Fruit fly (Drosophila melanogaster) whole organism, pupa: ENCODE results near the gene CG14354.

Experiments used
- CG10348 ChIP-seq: fragments of 200-800 bp; sonication (Bioruptor generic); IDR thresholded peaks from 2 replicates; pipeline ENCODE4 v1.3.6; 2022; ENCODE audit warnings: missing biosample characterization, missing genetic modification characterization
- CG12605 ChIP-seq: fragments of 200-800 bp; sonication (Bioruptor generic); IDR thresholded peaks from 2 replicates; pipeline ENCODE4 v1.3.6; 2022; ENCODE audit warnings: missing biosample characterization, missing genetic modification characterization
- CG13204 ChIP-seq: fragments of 200-800 bp; sonication (Bioruptor generic); optimal IDR thresholded peaks from 2 replicates; lab custom pipeline; 2018; ENCODE audit warnings: missing biosample characterization, mild to moderate bottlenecking, missing genetic modification characterization, moderate library complexity
- CG14655 ChIP-seq: fragments of 200-800 bp; sonication (Bioruptor generic); optimal IDR thresholded peaks from 3 replicates; lab custom pipeline; 2017; ENCODE audit warnings: mild to moderate bottlenecking, missing biosample characterization, missing genetic modification reagents, missing genetic modification characterization
- CG15710 ChIP-seq: fragments of 200-800 bp; sonication (Bioruptor generic); optimal IDR thresholded peaks from 2 replicates; lab custom pipeline; 2018; ENCODE audit warnings: missing biosample characterization, mild to moderate bottlenecking, missing genetic modification characterization, moderate library complexity
- CG17806 ChIP-seq: fragments of 200-800 bp; sonication (Bioruptor generic); optimal IDR thresholded peaks from 2 replicates; lab custom pipeline; 2018; ENCODE audit warnings: missing biosample characterization, mild to moderate bottlenecking, missing genetic modification characterization, moderate library complexity
- CG32121 ChIP-seq: fragments of 200-800 bp; sonication (Bioruptor generic); IDR thresholded peaks from 2 replicates; pipeline ENCODE4 v1.3.6; 2022; ENCODE audit warnings: missing biosample characterization, missing genetic modification characterization
- CG34367 ChIP-seq: fragments of 200-800 bp; sonication (Bioruptor generic); optimal IDR thresholded peaks from 2 replicates; lab custom pipeline; 2018; ENCODE audit warnings: missing biosample characterization, mild to moderate bottlenecking, missing genetic modification characterization
- CG4496 ChIP-seq: fragments of 200-800 bp; sonication (Bioruptor generic); IDR thresholded peaks from 3 replicates; pipeline ENCODE4 v1.3.6; 2022; ENCODE audit warnings: missing biosample characterization, missing genetic modification characterization
- CG8159 ChIP-seq: fragments of 200-800 bp; sonication (Bioruptor generic); optimal IDR thresholded peaks from 3 replicates; lab custom pipeline; 2018; ENCODE audit warnings: missing biosample characterization, mild to moderate bottlenecking, missing genetic modification characterization, moderate library complexity
- CG8301 ChIP-seq: fragments of 200-800 bp; sonication (Bioruptor generic); optimal IDR thresholded peaks from 2 replicates; lab custom pipeline; 2018; ENCODE audit warnings: missing biosample characterization, mild to moderate bottlenecking, missing genetic modification characterization
- CG9948 ChIP-seq: fragments of 200-800 bp; sonication (Bioruptor generic); optimal IDR thresholded peaks from 2 replicates; lab custom pipeline; 2018; ENCODE audit warnings: missing biosample characterization, mild to moderate bottlenecking, missing genetic modification characterization, moderate library complexity
- D1 ChIP-seq: fragments of 200-800 bp; sonication (Bioruptor generic); optimal IDR thresholded peaks from 2 replicates; lab custom pipeline; 2018; ENCODE audit warnings: missing biosample characterization, mild to moderate bottlenecking, missing genetic modification characterization, moderate library complexity
- EcR ChIP-seq: fragments of 200-800 bp; sonication (Bioruptor generic); optimal IDR thresholded peaks from 3 replicates; lab custom pipeline; 2019; ENCODE audit warnings: missing biosample characterization, missing genetic modification characterization, mild to moderate bottlenecking, moderate library complexity, missing genetic modification reagents
- Ets98B ChIP-seq: fragments of 200-800 bp; sonication (Bioruptor generic); IDR thresholded peaks from 2 replicates; pipeline ENCODE4 v1.3.6; 2022; ENCODE audit warnings: missing biosample characterization, missing genetic modification characterization
- Pif1A ChIP-seq: fragments of 200-800 bp; sonication (Bioruptor generic); optimal IDR thresholded peaks from 3 replicates; lab custom pipeline; 2016; ENCODE audit warnings: missing biosample characterization, missing genetic modification characterization
- Pif1B ChIP-seq: fragments of 200-800 bp; sonication (Bioruptor generic); optimal IDR thresholded peaks from 3 replicates; lab custom pipeline; 2016; ENCODE audit warnings: missing biosample characterization, missing genetic modification characterization
- Snoo ChIP-seq: fragments of 200-800 bp; sonication (Bioruptor generic); optimal IDR thresholded peaks from 3 replicates; lab custom pipeline; 2017; ENCODE audit warnings: missing biosample characterization, mild to moderate bottlenecking, missing genetic modification characterization, inconsistent platforms
- fd96Ca ChIP-seq: fragments of 200-800 bp; sonication (Bioruptor generic); IDR thresholded peaks from 3 replicates; pipeline ENCODE4 v1.3.6; 2022; ENCODE audit warnings: missing biosample characterization, missing genetic modification characterization
- gl ChIP-seq: fragments of 200-800 bp; sonication (Bioruptor generic); optimal IDR thresholded peaks from 2 replicates; lab custom pipeline; 2018; ENCODE audit warnings: missing biosample characterization, mild to moderate bottlenecking, missing genetic modification characterization
- rn ChIP-seq: fragments of 200-800 bp; sonication (Bioruptor generic); IDR thresholded peaks from 2 replicates; pipeline ENCODE4 v1.3.6; 2022; ENCODE audit warnings: missing biosample characterization, missing genetic modification characterization

CG14354 gene

dm6 chr3R:25815179-25815578 is at the start of gene CG14354:
Gene CG14354 (plus strand): TSS chr3R:25815479.
- TF ChIP-seq Snoo (tag; lab: Kevin White, UChicago) (no peak), gl (no peak), CG12605 (no peak), rn (GFP tag; lab: Robert Waterston, UW) (no peak), CG8301 (tag; lab: Kevin White, UChicago) (no peak), CG14655 (GFP tag; lab: Kevin White, UChicago) (no peak), Ets98B (GFP tag; lab: Robert Waterston, UW) (no peak), CG10348 (no peak), EcR (GFP tag; lab: Kevin White, UChicago) (no peak), CG9948 (tag; lab: Kevin White, UChicago) (no peak), CG8159 (tag; lab: Kevin White, UChicago) (no peak), Pif1A (GFP tag; lab: Kevin White, UChicago) (no peak), CG13204 (GFP tag; lab: Kevin White, UChicago) (no peak), fd96Ca (GFP tag; lab: Robert Waterston, UW) (no peak), CG32121 (GFP tag; lab: Robert Waterston, UW) (no peak), CG34367 (tag; lab: Kevin White, UChicago) (no peak)

- TF ChIP-seq fd96Ca (GFP tag; lab: Robert Waterston, UW): no peak
- no peak for TF ChIP-seq gl
- TF ChIP-seq CG4496: no peak
- no peak for TF ChIP-seq Snoo (tag; lab: Kevin White, UChicago)
- TF ChIP-seq D1 (tag; lab: Kevin White, UChicago): no peak
- no peak for TF ChIP-seq CG15710 (tag; lab: Kevin White, UChicago)
- TF ChIP-seq Ets98B (GFP tag; lab: Robert Waterston, UW): no peak
- TF ChIP-seq rn (GFP tag; lab: Robert Waterston, UW): no peak
- TF ChIP-seq EcR (GFP tag; lab: Kevin White, UChicago): no peak
- TF ChIP-seq Pif1A (GFP tag; lab: Kevin White, UChicago): no peak
These were observed 40.0 kb upstream of the CG14354 start, which contains the start of the genes CG17197 and CG17198 for dm6 chr3R:25775269-25775668. Gene CG17197 (minus strand): TSS chr3R:25775369. Gene CG17198 (minus strand): TSS chr3R:25775369.

- no peak for TF ChIP-seq CG8301 (tag; lab: Kevin White, UChicago)
- no peak for TF ChIP-seq CG17806 (tag; lab: Kevin White, UChicago)
- no peak for TF ChIP-seq Pif1B (GFP tag; lab: Kevin White, UChicago)
- no peak for TF ChIP-seq CG12605
- TF ChIP-seq CG4496: no peak
- TF ChIP-seq CG9948 (tag; lab: Kevin White, UChicago): no peak
- TF ChIP-seq CG14655 (GFP tag; lab: Kevin White, UChicago): no peak
- no peak for TF ChIP-seq CG13204 (GFP tag; lab: Kevin White, UChicago)
- TF ChIP-seq CG10348: no peak
- TF ChIP-seq rn (GFP tag; lab: Robert Waterston, UW): no peak
- no peak for TF ChIP-seq CG32121 (GFP tag; lab: Robert Waterston, UW)
- no peak for TF ChIP-seq EcR (GFP tag; lab: Kevin White, UChicago)
- TF ChIP-seq CG8159 (tag; lab: Kevin White, UChicago): no peak
- TF ChIP-seq, all 21 proteins: peak for 0
These were observed 39.1 kb upstream of the CG14354 start, which contains the start of gene CG17196 for dm6 chr3R:25776137-25776536. Gene CG17196 (minus strand): TSS chr3R:25776237.

dm6 chr3R:25777098-25777497 is 38.2 kb upstream of the CG14354 start, which contains the start of gene CG17195:
Gene CG17195 (minus strand): TSS chr3R:25777198.
- no peak for TF ChIP-seq CG4496
- TF ChIP-seq CG10348: no peak
- TF ChIP-seq Pif1A (GFP tag; lab: Kevin White, UChicago): no peak
- no peak for TF ChIP-seq D1 (tag; lab: Kevin White, UChicago)
- TF ChIP-seq CG13204 (GFP tag; lab: Kevin White, UChicago): no peak
- TF ChIP-seq EcR (GFP tag; lab: Kevin White, UChicago): no peak
- no peak for TF ChIP-seq CG8301 (tag; lab: Kevin White, UChicago)
- no peak for TF ChIP-seq Ets98B (GFP tag; lab: Robert Waterston, UW)
- TF ChIP-seq CG15710 (tag; lab: Kevin White, UChicago): no peak
- no peak for TF ChIP-seq CG8159 (tag; lab: Kevin White, UChicago)
- no peak for TF ChIP-seq CG12605
- TF ChIP-seq CG34367 (tag; lab: Kevin White, UChicago): no peak

- TF ChIP-seq CG32121 (GFP tag; lab: Robert Waterston, UW) (no peak), Pif1A (GFP tag; lab: Kevin White, UChicago) (no peak)
These were observed 37.1 kb upstream of the CG14354 start, which contains the start of gene CG4956 for dm6 chr3R:25778205-25778604. Gene CG4956 (minus strand): TSS chr3R:25778305.

- TF ChIP-seq CG13204 (GFP tag; lab: Kevin White, UChicago) (no peak), CG34367 (tag; lab: Kevin White, UChicago) (no peak), CG15710 (tag; lab: Kevin White, UChicago) (no peak), CG8301 (tag; lab: Kevin White, UChicago) (no peak), CG8159 (tag; lab: Kevin White, UChicago) (no peak), fd96Ca (GFP tag; lab: Robert Waterston, UW) (no peak), Pif1A (GFP tag; lab: Kevin White, UChicago) (no peak), D1 (tag; lab: Kevin White, UChicago) (no peak), CG32121 (GFP tag; lab: Robert Waterston, UW) (no peak), CG10348 (no peak), CG17806 (tag; lab: Kevin White, UChicago) (no peak), CG9948 (tag; lab: Kevin White, UChicago) (no peak), Snoo (tag; lab: Kevin White, UChicago) (no peak), rn (GFP tag; lab: Robert Waterston, UW) (no peak), Ets98B (GFP tag; lab: Robert Waterston, UW) (no peak), CG12605 (no peak), CG14655 (GFP tag; lab: Kevin White, UChicago) (no peak), gl (no peak)
These were observed 32.3 kb upstream of the CG14354 start for dm6 chr3R:25782855-25783424.
